Fruit fly (Drosophila melanogaster) whole organism, embryonic: ENCODE results near the gene alphaCOP.
A peak's percentile ranks its signal among the peaks of the same experiment; 100 is the strongest.

ENCODE experiments used
- Atf6 ChIP-seq: fragments of 200-800 bp; sonication (Bioruptor generic); IDR thresholded peaks from 2 replicates; pipeline ENCODE4 v1.3.6; 2022; ENCODE audit warnings: missing biosample characterization, missing genetic modification characterization
- CG10267 ChIP-seq: fragments of 200-800 bp; sonication (Bioruptor generic); optimal IDR thresholded peaks from 2 replicates; lab custom pipeline; 2018; ENCODE audit warnings: missing biosample characterization, mild to moderate bottlenecking, missing genetic modification characterization, moderate library complexity
- CG13894 ChIP-seq: fragments of 200-800 bp; sonication (Bioruptor generic); optimal IDR thresholded peaks from 3 replicates; lab custom pipeline; 2018; ENCODE audit warnings: missing biosample characterization, mild to moderate bottlenecking, missing genetic modification characterization, moderate library complexity
- CG14050 ChIP-seq: fragments of 200-800 bp; sonication (Bioruptor generic); IDR thresholded peaks from 3 replicates; pipeline ENCODE4 v1.3.6; 2022; ENCODE audit warnings: missing biosample characterization, missing genetic modification characterization
- CG14710 ChIP-seq: fragments of 200-800 bp; sonication (Bioruptor generic); optimal IDR thresholded peaks from 3 replicates; lab custom pipeline; 2019; ENCODE audit warnings: missing biosample characterization, mild to moderate bottlenecking, missing genetic modification characterization, moderate library complexity
- CG17328 ChIP-seq: fragments of 200-800 bp; sonication (Bioruptor generic); IDR thresholded peaks from 2 replicates; pipeline ENCODE4 v1.3.6; 2022; ENCODE audit warnings: missing biosample characterization, missing genetic modification characterization
- CG2116 ChIP-seq: fragments of 200-800 bp; sonication (Bioruptor generic); optimal IDR thresholded peaks from 3 replicates; lab custom pipeline; 2018; ENCODE audit warnings: missing biosample characterization, mild to moderate bottlenecking, missing genetic modification characterization
- CG3726 ChIP-seq: fragments of 200-800 bp; sonication (Bioruptor generic); IDR thresholded peaks from 3 replicates; pipeline ENCODE4, ENCODE4 v1.3.6; 2022; ENCODE audit warnings: missing biosample characterization, missing genetic modification characterization
- CG4360 ChIP-seq: fragments of 200-800 bp; sonication (Bioruptor generic); IDR thresholded peaks from 2 replicates; pipeline ENCODE4 v1.3.6; 2022; ENCODE audit warnings: missing biosample characterization, missing genetic modification characterization
- CG6272 ChIP-seq: fragments of 200-800 bp; sonication (Bioruptor generic); IDR thresholded peaks from 2 replicates; pipeline ENCODE4 v1.3.6; 2022; ENCODE audit warnings: missing biosample characterization, missing genetic modification characterization
- CG6854 ChIP-seq: fragments of 200-800 bp; sonication (Bioruptor generic); optimal IDR thresholded peaks from 3 replicates; lab custom pipeline; 2017; ENCODE audit warnings: missing biosample characterization, mild to moderate bottlenecking, missing genetic modification characterization
- CG7556 ChIP-seq: fragments of 200-800 bp; sonication (Bioruptor generic); optimal IDR thresholded peaks from 2 replicates; lab custom pipeline; 2017; ENCODE audit warnings: missing biosample characterization, mild to moderate bottlenecking, missing genetic modification characterization
- CG7745 ChIP-seq: fragments of 200-800 bp; sonication (Bioruptor generic); optimal IDR thresholded peaks from 2 replicates; lab custom pipeline; 2018; ENCODE audit warnings: missing biosample characterization, mild to moderate bottlenecking, missing genetic modification characterization, moderate library complexity
- CG9437 ChIP-seq: fragments of 200-800 bp; sonication (Bioruptor generic); optimal IDR thresholded peaks from 2 replicates; lab custom pipeline; 2018; ENCODE audit warnings: missing biosample characterization, mild to moderate bottlenecking, missing genetic modification characterization
- CG9609 ChIP-seq: fragments of 200-800 bp; sonication (Bioruptor generic); optimal IDR thresholded peaks from 3 replicates; lab custom pipeline; 2016; ENCODE audit warnings: missing biosample characterization, missing genetic modification characterization
- CG9932 ChIP-seq: fragments of 200-800 bp; sonication (Bioruptor generic); IDR thresholded peaks from 2 replicates; pipeline ENCODE4 v1.3.6; 2022; ENCODE audit warnings: missing biosample characterization, missing genetic modification characterization
- ERR ChIP-seq: fragments of 200-800 bp; sonication (Bioruptor generic); optimal IDR thresholded peaks from 2 replicates; lab custom pipeline; 2016; ENCODE audit warnings: missing biosample characterization, missing genetic modification characterization
- Gsc ChIP-seq: fragments of 200-800 bp; sonication (Bioruptor generic); IDR thresholded peaks from 2 replicates; pipeline ENCODE4 v1.3.6; 2022; ENCODE audit warnings: missing biosample characterization, missing genetic modification characterization
- HLHmδ ChIP-seq: fragments of 200-800 bp; sonication (Bioruptor generic); optimal IDR thresholded peaks from 2 replicates; lab custom pipeline; 2018; ENCODE audit warnings: missing biosample characterization, mild to moderate bottlenecking, missing genetic modification characterization, moderate library complexity
- Hr39 ChIP-seq: fragments of >200 bp; optimal IDR thresholded peaks from 2 replicates; lab custom pipeline; 2017
- Rx ChIP-seq: fragments of 200-800 bp; sonication (Bioruptor generic); IDR thresholded peaks from 2 replicates; pipeline ENCODE4 v1.3.6; 2022; ENCODE audit warnings: missing biosample characterization, missing genetic modification characterization
- Sin3A ChIP-seq: fragments of >200 bp; optimal IDR thresholded peaks from 2 replicates; lab custom pipeline; 2018
- Sox100B ChIP-seq: fragments of 200-800 bp; sonication (Bioruptor generic); optimal IDR thresholded peaks from 3 replicates; lab custom pipeline; 2018; ENCODE audit warnings: missing biosample characterization, mild to moderate bottlenecking, missing genetic modification characterization
- ab ChIP-seq: fragments of 200-800 bp; sonication (Bioruptor generic); optimal IDR thresholded peaks from 2 replicates; lab custom pipeline; 2016; ENCODE audit warnings: missing biosample characterization, missing genetic modification characterization
- amos ChIP-seq: fragments of 200-800 bp; sonication (Bioruptor generic); IDR thresholded peaks from 2 replicates; pipeline ENCODE4 v1.3.6; 2022; ENCODE audit warnings: missing biosample characterization, missing genetic modification characterization; ENCODE audit not compliant: partially characterized antibody
- ap ChIP-seq: fragments of 200-800 bp; sonication (Bioruptor generic); IDR thresholded peaks from 2 replicates; pipeline ENCODE4 v1.3.6; 2022; ENCODE audit warnings: missing biosample characterization, missing genetic modification characterization
- ase ChIP-seq: fragments of 200-800 bp; sonication (Bioruptor generic); IDR thresholded peaks from 3 replicates; pipeline ENCODE4 v1.3.6; 2022; ENCODE audit warnings: missing biosample characterization, missing genetic modification characterization
- caup ChIP-seq: fragments of 200-800 bp; sonication (Bioruptor generic); optimal IDR thresholded peaks from 3 replicates; lab custom pipeline; 2017; ENCODE audit warnings: missing biosample characterization, mild to moderate bottlenecking, missing genetic modification characterization, moderate library complexity; ENCODE audit not compliant: severe bottlenecking
- crol ChIP-seq: fragments of 200-800 bp; sonication (Bioruptor generic); IDR thresholded peaks from 2 replicates; pipeline ENCODE4 v1.3.6; 2022; ENCODE audit warnings: missing biosample characterization, missing genetic modification characterization
- dpn ChIP-seq, 2 experiments: fragments of 200-800 bp; sonication (Bioruptor generic); optimal IDR thresholded peaks; 3 replicates each; lab custom pipeline; 2016; ENCODE audit warnings: missing biosample characterization in 2 of 2, missing genetic modification characterization in 2 of 2
- esg ChIP-seq: fragments of 200-800 bp; sonication (Bioruptor generic); conservative IDR thresholded peaks from 2 replicates; pipeline ENCODE4 v1.3.6; 2022; ENCODE audit warnings: missing biosample characterization, missing genetic modification characterization
- grau ChIP-seq: fragments of 200-800 bp; optimal IDR thresholded peaks from 3 replicates; lab custom pipeline; 2019; ENCODE audit warnings: missing biosample characterization, mild to moderate bottlenecking, missing genetic modification characterization, moderate library complexity
- ham ChIP-seq: fragments of 200-800 bp; sonication (Bioruptor generic); IDR thresholded peaks from 2 replicates; pipeline ENCODE4 v1.3.6; 2022; ENCODE audit warnings: missing biosample characterization, missing genetic modification characterization
- hth ChIP-seq: fragments of >200 bp; optimal IDR thresholded peaks from 2 replicates; lab custom pipeline; 2017; ENCODE audit warnings: inconsistent platforms
- ind ChIP-seq: fragments of 200-800 bp; sonication (Bioruptor generic); optimal IDR thresholded peaks from 3 replicates; lab custom pipeline; 2016; ENCODE audit warnings: missing biosample characterization, missing genetic modification characterization
- jumu ChIP-seq: fragments of 200-800 bp; sonication (Bioruptor generic); optimal IDR thresholded peaks from 3 replicates; lab custom pipeline; 2016; ENCODE audit warnings: missing biosample characterization, missing genetic modification characterization
- lab ChIP-seq: fragments of 200-800 bp; sonication (Bioruptor generic); optimal IDR thresholded peaks from 3 replicates; lab custom pipeline; 2017; ENCODE audit warnings: missing biosample characterization, missing genetic modification characterization, mild to moderate bottlenecking, moderate library complexity, missing genetic modification reagents
- maf-S ChIP-seq: fragments of 200-800 bp; sonication (Bioruptor generic); optimal IDR thresholded peaks from 2 replicates; lab custom pipeline; 2016; ENCODE audit warnings: missing biosample characterization, missing genetic modification characterization
- nerfin-1 ChIP-seq: fragments of 200-800 bp; sonication (Bioruptor generic); optimal IDR thresholded peaks from 3 replicates; lab custom pipeline; 2019; ENCODE audit warnings: missing biosample characterization, mild to moderate bottlenecking, missing genetic modification characterization, moderate library complexity
- pan ChIP-seq, 4 experiments: fragments of >200 bp in 3 of 4; fragments of 200-800 bp in 1 of 4; sonication (Bioruptor generic) in 1 of 4; optimal IDR thresholded peaks in 3 of 4; IDR thresholded peaks in 1 of 4; 2 replicates each; pipeline versions ENCODE4 v1.3.6 to Lab custom; 2017 to 2022; ENCODE audit warnings: missing biosample characterization in 2 of 4, missing genetic modification characterization in 2 of 4, mixed read lengths in 1 of 4
- pb ChIP-seq: fragments of 200-800 bp; sonication (Bioruptor generic); optimal IDR thresholded peaks from 3 replicates; lab custom pipeline; 2016; ENCODE audit warnings: missing biosample characterization, missing genetic modification characterization
- phol ChIP-seq: fragments of 200-800 bp; sonication (Bioruptor generic); optimal IDR thresholded peaks from 3 replicates; lab custom pipeline; 2018; ENCODE audit warnings: missing biosample characterization, mild to moderate bottlenecking, missing genetic modification characterization, moderate library complexity
- pita ChIP-seq: fragments of 200-800 bp; sonication (Bioruptor generic); optimal IDR thresholded peaks from 2 replicates; lab custom pipeline; 2017; ENCODE audit warnings: missing biosample characterization, mild to moderate bottlenecking, missing genetic modification characterization
- prd ChIP-seq, 3 experiments: fragments of >200 bp in 2 of 3; fragments of 200-800 bp in 1 of 3; sonication (Bioruptor generic) in 1 of 3; optimal IDR thresholded peaks in 2 of 3; IDR thresholded peaks in 1 of 3; 2 replicates in 2 of 3; 3 replicates in 1 of 3; pipeline versions ENCODE4 v1.3.6 to Lab custom; 2017 to 2022; ENCODE audit warnings: missing biosample characterization in 1 of 3, missing genetic modification characterization in 1 of 3
- pros ChIP-seq: fragments of 200-800 bp; sonication (Bioruptor generic); optimal IDR thresholded peaks from 3 replicates; lab custom pipeline; 2019; ENCODE audit warnings: missing biosample characterization, mild to moderate bottlenecking, missing genetic modification characterization, moderate library complexity
- rib ChIP-seq: fragments of 200-800 bp; sonication (Bioruptor generic); IDR thresholded peaks from 2 replicates; pipeline ENCODE4 v1.3.6; 2022; ENCODE audit warnings: missing biosample characterization, missing genetic modification characterization
- ro ChIP-seq: fragments of 200-800 bp; sonication (Bioruptor generic); IDR thresholded peaks from 2 replicates; pipeline ENCODE4 v1.3.6; 2022; ENCODE audit warnings: missing biosample characterization, missing genetic modification characterization
- sens ChIP-seq: fragments of 200-800 bp; sonication (Bioruptor generic); peaks from one replicate; lab custom pipeline; 2016; ENCODE audit warnings: missing biosample characterization, missing genetic modification characterization
- sr ChIP-seq: fragments of 200-800 bp; sonication (Bioruptor generic); IDR thresholded peaks from 3 replicates; pipeline ENCODE4 v1.3.6; 2022; ENCODE audit warnings: missing biosample characterization, missing genetic modification characterization
- tx ChIP-seq: fragments of 200-800 bp; sonication (Bioruptor generic); optimal IDR thresholded peaks from 2 replicates; lab custom pipeline; 2016; ENCODE audit warnings: missing biosample characterization, missing genetic modification characterization

alphaCOP gene

DNA sequence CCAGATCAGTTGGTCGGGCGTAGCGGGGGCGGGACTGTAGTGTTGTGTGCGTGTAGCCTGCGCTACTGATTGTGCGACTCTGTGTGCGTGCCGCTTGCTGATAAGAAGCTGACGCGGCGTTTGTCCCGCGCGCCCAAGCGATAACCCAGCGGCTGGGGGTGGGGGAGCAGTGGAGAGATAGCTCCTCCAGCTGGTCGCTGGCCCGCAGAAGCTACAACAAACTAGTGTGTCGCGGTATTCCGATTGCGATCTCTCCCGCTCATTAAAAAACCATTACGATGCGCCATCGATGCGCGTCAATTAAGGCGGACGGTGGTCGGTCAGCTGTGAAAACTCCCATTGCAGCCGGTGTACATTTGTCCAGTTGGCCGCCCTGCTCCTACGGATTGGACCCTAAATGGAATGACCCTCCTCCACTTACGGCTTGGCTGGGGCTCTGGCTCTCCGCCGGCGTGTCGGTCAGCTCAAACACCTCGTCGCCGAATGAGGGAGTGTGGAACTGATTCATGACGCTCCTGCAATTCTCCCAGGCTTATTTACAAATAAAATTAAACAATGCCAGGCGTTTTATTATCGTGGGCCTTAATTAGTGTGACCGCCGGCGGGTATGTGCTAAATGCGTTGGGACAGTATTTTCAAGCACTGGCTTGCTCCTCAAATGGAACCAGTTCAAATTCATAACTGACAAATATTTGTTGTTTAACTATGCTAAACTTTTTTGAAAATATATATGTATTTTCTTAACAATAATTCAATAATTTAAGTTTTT is 42.8 kb downstream of the alphaCOP start, which contains the start of gene CG12104 (continued):
- TF ChIP-seq nerfin-1 (peak; percentile 11), ase (GFP tag; lab: Robert Waterston, UW) (no peak), CG6854 (no peak), lab (peak; percentile 42), CG7556 (GFP tag; lab: Kevin White, UChicago) (no peak), caup (GFP tag; lab: Kevin White, UChicago) (no peak), CG14710 (tag; lab: Kevin White, UChicago) (peak; percentile 57), Gsc (GFP tag; lab: Robert Waterston, UW) (no peak), CG9437 (GFP tag; lab: Kevin White, UChicago) (no peak), sens (GFP tag; lab: Kevin White, UChicago) (peak; percentile 67), Hr39 (no peak), Sin3A (lab: Kevin White, UChicago) (peak; percentile 15), CG13894 (tag; lab: Kevin White, UChicago) (no peak), Rx (no peak), rib (GFP tag; lab: Robert Waterston, UW) (peak; percentile 54; the same call in 1 of the 2 replicates), esg (GFP tag; lab: Robert Waterston, UW) (no peak), crol (GFP tag; lab: Robert Waterston, UW) (peak; percentile 96), jumu (GFP tag; lab: Kevin White, UChicago) (no peak), CG9932 (no peak), CG6272 (GFP tag; lab: Robert Waterston, UW) (no peak), ERR (GFP tag; lab: Kevin White, UChicago) (no peak), prd (optimal IDR thresholded peaks at IDR 0.05; lab: Kevin White, UChicago) (no peak), prd (GFP tag; IDR thresholded peaks at IDR 0.05; lab: Robert Waterston, UW) (no peak), pan (optimal IDR thresholded peaks at IDR 0.05; lab: Kevin White, UChicago) (no peak), pan (GFP tag; optimal IDR thresholded peaks at IDR 0.05 in 1 of 2, IDR thresholded peaks at IDR 0.05 in 1 of 2) (no peak), CG14050 (GFP tag; lab: Robert Waterston, UW) (no peak), hth (lab: Kevin White, UChicago) (no peak), sr (no peak), ap (GFP tag; lab: Robert Waterston, UW) (no peak), CG7745 (tag; lab: Kevin White, UChicago) (no peak), CG10267 (tag; lab: Kevin White, UChicago) (peak; percentile 88), maf-S (GFP tag; lab: Kevin White, UChicago) (no peak), CG2116 (GFP tag; lab: Kevin White, UChicago) (peak; percentile 53), ham (GFP tag; lab: Robert Waterston, UW) (no peak), ab (no peak), ind (no peak), HLHmδ (no peak), CG9609 (GFP tag; lab: Kevin White, UChicago) (no peak), Sox100B (GFP tag; lab: Kevin White, UChicago) (no peak), CG3726 (GFP tag; lab: Robert Waterston, UW) (no peak), Atf6 (no peak), grau (tag; lab: Kevin White, UChicago) (peak; percentile 37), CG17328 (GFP tag; lab: Robert Waterston, UW) (0 out of 2 replicates have a peak, but pooled peaks have one; percentile 7), pita (GFP tag; lab: Kevin White, UChicago) (no peak), dpn (GFP tag; optimal IDR thresholded peaks at IDR 0.05; lab: Kevin White, UChicago) (no peak), CG4360 (GFP tag; lab: Robert Waterston, UW) (no peak), pros (GFP tag; lab: Kevin White, UChicago) (no peak), pb (GFP tag; lab: Kevin White, UChicago) (no peak), tx (GFP tag; lab: Kevin White, UChicago) (no peak), amos (GFP tag; lab: Robert Waterston, UW) (peak; percentile 35; the same call in 1 of the 2 replicates), ro (GFP tag; lab: Robert Waterston, UW) (no peak), phol (tag; lab: Kevin White, UChicago) (peak; percentile 16)
